Fruit fly (Drosophila melanogaster) ovary, adult (tissue): Measurements from ENCODE around the gene CG18265.

Source experiments
- CG17801 ChIP-seq: fragments of 200-800 bp; optimal IDR thresholded peaks from 2 replicates; lab custom pipeline; 2019; ENCODE audit warnings: missing biosample characterization, mild to moderate bottlenecking, missing genetic modification characterization, moderate library complexity; ENCODE audit not compliant: partially characterized antibody

Gene CG18265

dm6 chr3L:17506005-17506760, 67.0 kb downstream of the CG18265 start:
- no peak for TF ChIP-seq CG17801 (GFP tag; lab: Kevin White, UChicago)

dm6 chr3L:17506830-17507229, 67.6 kb downstream of the CG18265 start:
- TF ChIP-seq CG17801 (GFP tag; lab: Kevin White, UChicago), result no peak
